Worm (Caenorhabditis elegans): ENCODE data around the gene Y54E2A.8.

Y54E2A.8 gene

ce11 chrII:14801086-14801531 lies 23.0 kb downstream of the Y54E2A.8 start:
- TF ChIP-seq nfyb-1 (GFP tag; IDR thresholded peaks at IDR 0.05): peak; percentile 73
- TF ChIP-seq bed-1 (GFP tag; IDR thresholded peaks at IDR 0.05): no peak
- TF ChIP-seq ceh-79 (tag; optimal IDR thresholded peaks at IDR 0.05): no peak
- TF ChIP-seq snpc-1.1 (tag; optimal IDR thresholded peaks at IDR 0.05; ENCODE audit: insufficient read depth): no peak
- no peak for TF ChIP-seq lag-1 (GFP tag; IDR thresholded peaks at IDR 0.05)
- TF ChIP-seq aptf-2 (GFP tag; conservative IDR thresholded peaks at IDR 0.05): no peak
- peak; percentile 43; the same call in 1 of the 2 replicates for TF ChIP-seq hmg-1.2 (GFP tag; IDR thresholded peaks at IDR 0.05)
- TF ChIP-seq D2030.7 (GFP tag; IDR thresholded peaks at IDR 0.05): peak; percentile 52; the same call in 1 of the 2 replicates
- peak; percentile 37; the same call in 1 of the 2 replicates for TF ChIP-seq K11D2.4 (GFP tag; IDR thresholded peaks at IDR 0.05)
- no peak for TF ChIP-seq nhr-27 (tag; optimal IDR thresholded peaks at IDR 0.05)
- no peak for TF ChIP-seq F55B11.4 (tag; optimal IDR thresholded peaks at IDR 0.05; ENCODE audit: borderline replicate concordance, insufficient read depth)
- peak; percentile 53; the same call in 1 of the 2 replicates for TF ChIP-seq dox-1 (GFP tag; IDR thresholded peaks at IDR 0.05)
- TF ChIP-seq rpc-1 (optimal IDR thresholded peaks at IDR 0.05): peak; percentile 57
- peak; percentile 48 for TF ChIP-seq rpc-1 (tag; optimal IDR thresholded peaks at IDR 0.05)
- TF ChIP-seq madf-6 (GFP tag; IDR thresholded peaks at IDR 0.05): peak; percentile 83
- TF ChIP-seq him-1 (tag; optimal IDR thresholded peaks at IDR 0.05): peak; percentile 49
- no peak for TF ChIP-seq sdz-38 (tag; optimal IDR thresholded peaks at IDR 0.05)
- TF ChIP-seq zfh-2 (GFP tag; conservative IDR thresholded peaks at IDR 0.05): 0 out of 2 replicates have a peak, but pooled peaks have one; percentile 31
- TF ChIP-seq dpl-1 (GFP tag; optimal IDR thresholded peaks at IDR 0.05): no peak
- peak; percentile 70; the same call in 1 of the 2 replicates for TF ChIP-seq egl-18 (GFP tag; IDR thresholded peaks at IDR 0.05)
- TF ChIP-seq nhr-179 (tag; optimal IDR thresholded peaks at IDR 0.05): no peak
- no peak for TF ChIP-seq T26A5.8 (tag; optimal IDR thresholded peaks at IDR 0.05)
- TF ChIP-seq ceh-27 (GFP tag; optimal IDR thresholded peaks at IDR 0.05): peak; percentile 29
- no peak; the same call in 1 of the 2 replicates for TF ChIP-seq hsf-1 (GFP tag; IDR thresholded peaks at IDR 0.05)
- TF ChIP-seq Y53F4B.3 (GFP tag; IDR thresholded peaks at IDR 0.05): no peak
- peak; percentile 88 for TF ChIP-seq F33H1.4 (GFP tag; IDR thresholded peaks at IDR 0.05)
- TF ChIP-seq C06A6.2 (GFP tag; conservative IDR thresholded peaks at IDR 0.05): 0 out of 2 replicates have a peak, but pooled peaks have one; percentile 32
- 0 out of 2 replicates have a peak, but pooled peaks have one; percentile 34 for TF ChIP-seq pbrm-1 (GFP tag; IDR thresholded peaks at IDR 0.05)
- TF ChIP-seq hlh-26 (GFP tag; conservative IDR thresholded peaks at IDR 0.05): no peak
- TF ChIP-seq cebp-1 (GFP tag; IDR thresholded peaks at IDR 0.05): peak; percentile 68
- TF ChIP-seq cebp-1 (tag; optimal IDR thresholded peaks at IDR 0.05): peak; percentile 85
- no peak for TF ChIP-seq B0336.3 (GFP tag; IDR thresholded peaks at IDR 0.05)
- TF ChIP-seq F57A8.1 (GFP tag; optimal IDR thresholded peaks at IDR 0.05): no peak
- TF ChIP-seq lin-35 (GFP tag; optimal IDR thresholded peaks at IDR 0.05): peak in 1 of 3 experiments; percentile 61
- no peak for TF ChIP-seq akir-1 (GFP tag; optimal IDR thresholded peaks at IDR 0.05)
- TF ChIP-seq madf-3 (GFP tag; IDR thresholded peaks at IDR 0.05): 0 out of 2 replicates have a peak, but pooled peaks have one; percentile 20
- no peak for TF ChIP-seq attf-6 (GFP tag; IDR thresholded peaks at IDR 0.05)
- peak; percentile 72 for TF ChIP-seq madf-8 (GFP tag; conservative IDR thresholded peaks at IDR 0.05)
- peak in 1 of 2 experiments; percentile 55 for TF ChIP-seq let-607 (tag; optimal IDR thresholded peaks at IDR 0.05)
- TF ChIP-seq lin-40 (tag; optimal IDR thresholded peaks at IDR 0.05): peak; percentile 69
- no peak for TF ChIP-seq rcor-1 (GFP tag; IDR thresholded peaks at IDR 0.05)
- TF ChIP-seq ztf-26 (tag; optimal IDR thresholded peaks at IDR 0.05): peak; percentile 36
- no peak for TF ChIP-seq fkh-3 (tag; optimal IDR thresholded peaks at IDR 0.05)
- no peak for TF ChIP-seq T07F8.4 (tag; optimal IDR thresholded peaks at IDR 0.05)
- TF ChIP-seq tbp1 (GFP tag; optimal IDR thresholded peaks at IDR 0.05): peak; percentile 78
- no peak for TF ChIP-seq F39B2.1 (GFP tag; IDR thresholded peaks at IDR 0.05)
- no peak for TF ChIP-seq F37B4.10 (GFP tag; IDR thresholded peaks at IDR 0.05)
- peak; percentile 50 for TF ChIP-seq gei-17 (GFP tag; optimal IDR thresholded peaks at IDR 0.05)
- peak; percentile 30 for TF ChIP-seq K12H6.12 (tag; optimal IDR thresholded peaks at IDR 0.05)
